Worm (Caenorhabditis elegans) whole organism, L2 larva: ENCODE data around the gene ppat-1.

ENCODE experiments used
- C34F6.9 ChIP-seq: fragments of 150-350 bp; optimal IDR thresholded peaks from 2 replicates; lab custom pipeline; 2014; ENCODE audit warnings: missing biosample characterization, missing genetic modification characterization
- F13H6.1 ChIP-seq: sonication (generic microtip); optimal IDR thresholded peaks from 2 replicates; lab custom pipeline; 2016; ENCODE audit warnings: missing genetic modification characterization, missing compliant biosample characterization
- R02D3.7 ChIP-seq: fragments of 150-350 bp; optimal IDR thresholded peaks from 2 replicates; lab custom pipeline; 2014; ENCODE audit warnings: missing biosample characterization, missing genetic modification characterization
- Y55F3AM.14 ChIP-seq: fragments of 200-800 bp; sonication (Bioruptor generic); optimal IDR thresholded peaks from 2 replicates; lab custom pipeline; 2018; ENCODE audit warnings: mild to moderate bottlenecking, missing genetic modification characterization, missing compliant biosample characterization
- ZK546.5 ChIP-seq: sonication (generic microtip); optimal IDR thresholded peaks from 2 replicates; lab custom pipeline; 2017; ENCODE audit warnings: missing biosample characterization, missing genetic modification characterization
- alr-1 ChIP-seq: fragments of 150-350 bp; optimal IDR thresholded peaks from 2 replicates; lab custom pipeline; 2014; ENCODE audit warnings: missing biosample characterization, missing genetic modification characterization
- aly-2 ChIP-seq: fragments of 150-350 bp; optimal IDR thresholded peaks from 2 replicates; lab custom pipeline; 2014; ENCODE audit warnings: missing biosample characterization, missing genetic modification characterization
- ama-1 ChIP-seq: fragments of 150-350 bp; optimal IDR thresholded peaks from 2 replicates; lab custom pipeline; 2018; ENCODE audit warnings: inconsistent platforms
- blmp-1 ChIP-seq: sonication (generic microtip); optimal IDR thresholded peaks from 2 replicates; lab custom pipeline; 2017; ENCODE audit warnings: missing genetic modification characterization, mild to moderate bottlenecking, missing compliant biosample characterization, antibody characterized with exemption, moderate library complexity; ENCODE audit not compliant: insufficient read depth
- ceh-16 ChIP-seq: fragments of 150-350 bp; optimal IDR thresholded peaks from 2 replicates; lab custom pipeline; 2014; ENCODE audit warnings: missing biosample characterization, missing genetic modification characterization
- ceh-82 ChIP-seq: fragments of 150-350 bp; optimal IDR thresholded peaks from 2 replicates; lab custom pipeline; 2014; ENCODE audit warnings: missing biosample characterization, missing genetic modification characterization
- crh-2 ChIP-seq: sonication (generic microtip); optimal IDR thresholded peaks from 2 replicates; lab custom pipeline; 2017; ENCODE audit warnings: missing biosample characterization, missing genetic modification characterization
- dmd-4 ChIP-seq: sonication (generic microtip); optimal IDR thresholded peaks from 2 replicates; lab custom pipeline; 2017; ENCODE audit warnings: missing biosample characterization, missing genetic modification characterization
- egl-27 ChIP-seq: sonication (generic microtip); optimal IDR thresholded peaks from 3 replicates; lab custom pipeline; 2017; ENCODE audit warnings: missing biosample characterization, missing genetic modification reagents, missing genetic modification characterization
- elt-1 ChIP-seq: fragments of 150-350 bp; optimal IDR thresholded peaks from 2 replicates; lab custom pipeline; 2014; ENCODE audit warnings: missing biosample characterization, missing genetic modification characterization
- elt-3 ChIP-seq: sonication (generic microtip); optimal IDR thresholded peaks from 2 replicates; lab custom pipeline; 2017; ENCODE audit warnings: missing biosample characterization, missing genetic modification characterization
- fos-1 ChIP-seq: fragments of 150-350 bp; optimal IDR thresholded peaks from 2 replicates; lab custom pipeline; 2014; ENCODE audit warnings: missing biosample characterization, missing genetic modification characterization
- gmeb-1 ChIP-seq: fragments of 150-350 bp; optimal IDR thresholded peaks from 2 replicates; lab custom pipeline; 2014; ENCODE audit warnings: missing biosample characterization, missing genetic modification characterization
- lin-11 ChIP-seq: fragments of 150-350 bp; sonication (generic microtip); optimal IDR thresholded peaks from 2 replicates; lab custom pipeline; 2014; ENCODE audit warnings: missing biosample characterization, missing genetic modification characterization, inconsistent platforms, mixed read lengths
- lin-13 ChIP-seq: fragments of 150-350 bp; optimal IDR thresholded peaks from 2 replicates; lab custom pipeline; 2014; ENCODE audit warnings: missing biosample characterization, missing genetic modification reagents, missing genetic modification characterization
- lin-39 ChIP-seq: fragments of 150-350 bp; optimal IDR thresholded peaks from 2 replicates; lab custom pipeline; 2014; ENCODE audit warnings: missing biosample characterization, missing genetic modification reagents, missing genetic modification characterization
- lsy-2 ChIP-seq, 2 experiments: fragments of 150-350 bp in 1 of 2; sonication (generic microtip) in 1 of 2; optimal IDR thresholded peaks; 2 replicates each; lab custom pipeline; 2014 to 2017; ENCODE audit warnings: missing biosample characterization in 2 of 2, missing genetic modification characterization in 2 of 2
- mab-5 ChIP-seq: fragments of 150-350 bp; optimal IDR thresholded peaks from 2 replicates; lab custom pipeline; 2014; ENCODE audit warnings: missing biosample characterization, missing genetic modification characterization
- mbf-1 ChIP-seq: sonication (generic microtip); optimal IDR thresholded peaks from 2 replicates; lab custom pipeline; 2017; ENCODE audit warnings: missing biosample characterization, missing genetic modification characterization
- nhr-10 ChIP-seq: sonication (generic microtip); optimal IDR thresholded peaks from 2 replicates; lab custom pipeline; 2017; ENCODE audit warnings: missing biosample characterization, missing genetic modification characterization
- nhr-11 ChIP-seq: fragments of 150-350 bp; optimal IDR thresholded peaks from 2 replicates; lab custom pipeline; 2014; ENCODE audit warnings: missing biosample characterization, missing genetic modification characterization
- nhr-12 ChIP-seq: fragments of 150-350 bp; optimal IDR thresholded peaks from 2 replicates; lab custom pipeline; 2014; ENCODE audit warnings: missing biosample characterization, missing genetic modification characterization
- nhr-129 ChIP-seq: fragments of 150-350 bp; optimal IDR thresholded peaks from 2 replicates; lab custom pipeline; 2014; ENCODE audit warnings: missing biosample characterization, missing genetic modification characterization
- nhr-21 ChIP-seq: fragments of 150-350 bp; optimal IDR thresholded peaks from 2 replicates; lab custom pipeline; 2014; ENCODE audit warnings: missing biosample characterization, missing genetic modification characterization
- nhr-23 ChIP-seq: fragments of 150-350 bp; optimal IDR thresholded peaks from 2 replicates; lab custom pipeline; 2014; ENCODE audit warnings: missing biosample characterization, missing genetic modification reagents, missing genetic modification characterization
- nhr-237 ChIP-seq: fragments of 150-350 bp; optimal IDR thresholded peaks from 2 replicates; lab custom pipeline; 2014; ENCODE audit warnings: missing biosample characterization, missing genetic modification characterization
- nhr-25 ChIP-seq: fragments of 150-350 bp; sonication (generic microtip); optimal IDR thresholded peaks from 3 replicates; lab custom pipeline; 2014; ENCODE audit warnings: missing biosample characterization, missing genetic modification characterization
- nhr-6 ChIP-seq: fragments of 150-350 bp; optimal IDR thresholded peaks from 2 replicates; lab custom pipeline; 2014; ENCODE audit warnings: missing biosample characterization, missing genetic modification characterization
- nhr-77 ChIP-seq: fragments of 150-350 bp; optimal IDR thresholded peaks from 2 replicates; lab custom pipeline; 2014; ENCODE audit warnings: missing biosample characterization, missing genetic modification characterization
- peb-1 ChIP-seq: fragments of 150-350 bp; optimal IDR thresholded peaks from 2 replicates; lab custom pipeline; 2014; ENCODE audit warnings: missing biosample characterization, missing genetic modification characterization
- sem-4 ChIP-seq: fragments of 150-350 bp; optimal IDR thresholded peaks from 2 replicates; lab custom pipeline; 2014; ENCODE audit warnings: missing biosample characterization, missing genetic modification reagents, missing genetic modification characterization
- skn-1 ChIP-seq: sonication (generic microtip); optimal IDR thresholded peaks from 2 replicates; lab custom pipeline; 2017; ENCODE audit warnings: missing biosample characterization, missing genetic modification characterization
- sma-3 ChIP-seq: sonication (generic microtip); optimal IDR thresholded peaks from 2 replicates; lab custom pipeline; 2016; ENCODE audit warnings: missing genetic modification reagents, missing genetic modification characterization, missing compliant biosample characterization
- sma-9 ChIP-seq, 2 experiments: fragments of 150-350 bp in 1 of 2; sonication (generic microtip) in 1 of 2; optimal IDR thresholded peaks; 2 replicates each; lab custom pipeline; 2014 to 2016; ENCODE audit warnings: missing genetic modification characterization in 2 of 2, mild to moderate bottlenecking in 1 of 2, missing biosample characterization in 1 of 2, missing compliant biosample characterization in 1 of 2, missing genetic modification reagents in 1 of 2, moderate library complexity in 1 of 2
- snpc-4 ChIP-seq: fragments of 150-350 bp; optimal IDR thresholded peaks from 2 replicates; lab custom pipeline; 2014; ENCODE audit warnings: missing biosample characterization, missing genetic modification characterization
- unc-39 ChIP-seq: fragments of 150-350 bp; optimal IDR thresholded peaks from 2 replicates; lab custom pipeline; 2014; ENCODE audit warnings: missing biosample characterization, missing genetic modification characterization
- unc-55 ChIP-seq: fragments of 150-350 bp; sonication (generic microtip); optimal IDR thresholded peaks from 3 replicates; lab custom pipeline; 2014; ENCODE audit warnings: missing biosample characterization, missing genetic modification reagents, missing genetic modification characterization
- unc-62 ChIP-seq: fragments of 150-350 bp; optimal IDR thresholded peaks from 2 replicates; lab custom pipeline; 2014; ENCODE audit warnings: missing biosample characterization, missing genetic modification reagents, missing genetic modification characterization
- zag-1 ChIP-seq: fragments of 150-350 bp; optimal IDR thresholded peaks from 2 replicates; lab custom pipeline; 2014; ENCODE audit warnings: missing biosample characterization, missing genetic modification characterization
- ztf-1 ChIP-seq: fragments of 200-800 bp; sonication (Bioruptor generic); conservative IDR thresholded peaks from 2 replicates; pipeline ENCODE4 v1.3.6; 2022; ENCODE audit warnings: missing genetic modification characterization, missing compliant biosample characterization
- ztf-11 ChIP-seq: sonication (generic microtip); optimal IDR thresholded peaks from 2 replicates; lab custom pipeline; 2017; ENCODE audit warnings: missing biosample characterization, missing genetic modification characterization
- ztf-4 ChIP-seq: fragments of 150-350 bp; optimal IDR thresholded peaks from 2 replicates; lab custom pipeline; 2014; ENCODE audit warnings: missing biosample characterization, missing genetic modification characterization

Gene ppat-1

DNA sequence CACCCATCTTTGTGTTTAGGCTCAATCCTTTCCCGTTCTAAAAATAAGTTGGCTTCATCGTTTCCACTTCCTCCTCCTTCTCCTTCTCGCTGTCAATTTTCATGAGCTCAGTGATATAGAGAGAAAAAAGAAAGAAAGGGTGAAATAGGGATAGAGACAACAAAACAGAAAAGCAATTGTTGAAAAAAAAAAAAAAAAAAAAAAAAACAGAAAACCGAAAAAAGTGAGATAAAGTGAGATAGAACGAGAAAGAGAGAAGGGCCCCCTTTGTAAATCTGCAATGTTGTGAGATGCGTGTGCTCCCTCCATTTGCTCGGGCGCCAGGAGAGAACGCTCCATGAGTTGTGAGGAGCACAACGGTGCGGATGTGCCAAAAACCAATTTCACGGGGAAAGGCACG, 34.8 kb downstream of the ppat-1 start:
- TF ChIP-seq ztf-11 (no peak), elt-3 (tag; lab: Kevin White, UChicago) (no peak), lsy-2 (tag; optimal IDR thresholded peaks at IDR 0.05; lab: Kevin White, UChicago) (peak in 1 of 2 experiments; percentile 35), mab-5 (tag; lab: Kevin White, UChicago) (no peak), unc-39 (no peak), nhr-23 (tag; lab: Kevin White, UChicago) (no peak), sma-3 (no peak), unc-55 (GFP tag; lab: Kevin White, UChicago) (peak; percentile 54), ztf-1 (GFP tag; lab: Robert Waterston, UW) (no peak), C34F6.9 (peak; percentile 77), sma-9 (GFP tag; optimal IDR thresholded peaks at IDR 0.05; lab: Kevin White, UChicago) (peak; percentile 26), sma-9 (tag; optimal IDR thresholded peaks at IDR 0.05; lab: Kevin White, UChicago) (no peak), nhr-6 (tag; lab: Kevin White, UChicago) (no peak), F13H6.1 (tag; lab: Kevin White, UChicago) (peak; percentile 29), sem-4 (no peak)

DNA sequence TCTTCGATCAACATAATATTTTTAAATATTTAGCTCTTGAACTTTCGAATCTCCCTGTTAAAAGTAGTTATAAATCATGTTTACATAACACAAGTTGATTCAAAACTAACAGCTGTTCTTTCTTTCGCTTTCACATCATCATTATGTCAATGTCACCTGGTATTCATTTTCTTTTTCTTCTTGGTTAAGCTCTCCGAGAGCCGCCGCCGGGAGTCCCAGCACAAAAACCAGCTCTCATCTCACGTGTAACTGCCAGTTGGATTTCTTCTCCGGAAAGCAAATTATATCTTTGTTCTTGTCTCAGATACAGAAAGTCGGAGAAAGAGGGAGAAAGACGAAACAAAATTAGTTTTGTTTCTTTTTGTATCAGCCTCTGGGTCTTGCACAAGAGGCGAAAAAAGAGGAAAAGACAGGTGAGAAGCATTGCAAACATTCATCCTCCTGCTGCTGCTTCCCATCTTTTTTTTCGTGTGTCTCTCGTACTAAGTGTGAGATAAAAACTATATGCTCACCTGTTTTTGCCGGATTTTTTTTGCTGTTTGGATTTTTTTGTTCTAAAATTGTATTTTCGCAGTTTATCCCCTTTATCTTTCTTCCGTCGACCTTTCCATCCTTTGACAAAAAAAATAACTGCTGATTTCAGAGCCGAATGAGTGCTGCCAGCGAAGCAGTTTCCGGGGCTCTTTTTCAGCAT, 42.4 kb downstream of the ppat-1 start, which contains the start of gene F17C8.3:
Gene F17C8.3 (plus strand): TSS at position 644 of the 694 bp plus-strand sequence.
- no peak for TF ChIP-seq R02D3.7 (tag; lab: Kevin White, UChicago)
- TF ChIP-seq ama-1 (lab: Kevin White, UChicago) = no peak
- no peak for TF ChIP-seq unc-62 (GFP tag; lab: Kevin White, UChicago)
- no peak for TF ChIP-seq zag-1 (tag; lab: Kevin White, UChicago)
- TF ChIP-seq nhr-23 (tag; lab: Kevin White, UChicago) = no peak
- TF ChIP-seq ceh-82 (tag; lab: Kevin White, UChicago) = no peak
- TF ChIP-seq alr-1 (tag; lab: Kevin White, UChicago) = no peak
- no peak for TF ChIP-seq mbf-1 (tag; lab: Kevin White, UChicago)
- TF ChIP-seq lin-13 (GFP tag; lab: Kevin White, UChicago) = no peak
- TF ChIP-seq nhr-77 (tag; lab: Kevin White, UChicago) = no peak
- TF ChIP-seq fos-1 = no peak
- peak in 1 of 2 experiments; percentile 56 for TF ChIP-seq lsy-2 (tag; optimal IDR thresholded peaks at IDR 0.05; lab: Kevin White, UChicago)
- TF ChIP-seq snpc-4 (tag; lab: Kevin White, UChicago) = no peak
- TF ChIP-seq unc-55 (GFP tag; lab: Kevin White, UChicago) = no peak
- no peak for TF ChIP-seq ztf-1 (GFP tag; lab: Robert Waterston, UW)
- TF ChIP-seq nhr-129 (tag; lab: Kevin White, UChicago) = peak; percentile 15
- no peak for TF ChIP-seq ztf-11
- TF ChIP-seq aly-2 (tag; lab: Kevin White, UChicago) = no peak
- no peak for TF ChIP-seq elt-1 (tag; lab: Kevin White, UChicago)
- no peak for TF ChIP-seq ZK546.5 (tag; lab: Kevin White, UChicago)
- TF ChIP-seq sma-9 (GFP tag; optimal IDR thresholded peaks at IDR 0.05; lab: Kevin White, UChicago) = peak; percentile 56
- TF ChIP-seq sma-9 (tag; optimal IDR thresholded peaks at IDR 0.05; lab: Kevin White, UChicago) = no peak
- no peak for TF ChIP-seq nhr-6 (tag; lab: Kevin White, UChicago)
- no peak for TF ChIP-seq crh-2 (tag; lab: Kevin White, UChicago)
- TF ChIP-seq sem-4 = no peak
- peak; percentile 47 for TF ChIP-seq C34F6.9
- no peak for TF ChIP-seq lin-39
- no peak for TF ChIP-seq nhr-237 (tag; lab: Kevin White, UChicago)
- no peak for TF ChIP-seq lin-11 (tag; lab: Kevin White, UChicago)
- no peak for TF ChIP-seq skn-1 (tag; lab: Kevin White, UChicago)
- no peak for TF ChIP-seq nhr-11
- no peak for TF ChIP-seq nhr-10 (tag; lab: Kevin White, UChicago)
- TF ChIP-seq ztf-4 (tag; lab: Kevin White, UChicago) = no peak
- TF ChIP-seq peb-1 = no peak
- TF ChIP-seq nhr-25 (tag; lab: Kevin White, UChicago) = no peak
- TF ChIP-seq ceh-16 (tag; lab: Kevin White, UChicago) = no peak
- no peak for TF ChIP-seq egl-27 (tag; lab: Kevin White, UChicago)
- TF ChIP-seq dmd-4 (tag; lab: Kevin White, UChicago) = no peak
- no peak for TF ChIP-seq unc-39
- no peak for TF ChIP-seq blmp-1
- TF ChIP-seq sma-3 = no peak
- TF ChIP-seq nhr-21 (tag; lab: Kevin White, UChicago) = no peak
- TF ChIP-seq mab-5 (tag; lab: Kevin White, UChicago) = peak; percentile 32
- TF ChIP-seq nhr-12 (tag; lab: Kevin White, UChicago) = no peak
- TF ChIP-seq F13H6.1 (tag; lab: Kevin White, UChicago) = peak; percentile 73
- no peak for TF ChIP-seq gmeb-1
- TF ChIP-seq Y55F3AM.14 (GFP tag; lab: Kevin White, UChicago) = no peak
